Fruit fly (Drosophila melanogaster): ENCODE results near the gene CG17568.

CG17568 gene

DNA sequence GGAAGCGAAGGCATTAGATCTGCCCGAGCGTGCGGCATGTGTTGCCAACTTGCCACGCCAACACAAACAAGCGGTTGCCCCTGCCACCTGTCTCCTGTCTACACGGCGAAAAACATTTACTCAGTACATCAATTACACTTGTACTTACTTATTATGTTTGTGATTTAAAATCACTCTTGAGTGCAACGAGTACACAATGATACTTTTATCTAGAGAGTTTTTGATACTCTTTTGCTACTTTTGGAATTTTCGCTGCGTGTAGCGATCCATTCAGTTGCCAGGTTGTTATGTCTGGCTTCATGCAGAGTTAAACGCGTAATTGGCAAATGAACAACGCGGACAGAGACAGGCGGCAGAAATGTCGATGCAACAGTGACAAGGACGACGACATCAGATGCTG lies 12.2 kb upstream of the CG17568 start (continued):
- TF ChIP-seq CG11695 (GFP tag; IDR thresholded peaks at IDR 0.05) = 0 out of 3 replicates have a peak, but pooled peaks have one; percentile 22
- no peak for TF ChIP-seq Dbx (GFP tag; IDR thresholded peaks at IDR 0.05)
- no peak for TF ChIP-seq lbe (GFP tag; optimal IDR thresholded peaks at IDR 0.05)
- TF ChIP-seq Hey (tag; optimal IDR thresholded peaks at IDR 0.05) = no peak
- TF ChIP-seq ash1 (GFP tag; optimal IDR thresholded peaks at IDR 0.05) = no peak
- TF ChIP-seq MBD-R2 (GFP tag; IDR thresholded peaks at IDR 0.05) = no peak
- TF ChIP-seq CG5953 (GFP tag; IDR thresholded peaks at IDR 0.05) = no peak
- TF ChIP-seq HLHmδ (GFP tag; optimal IDR thresholded peaks at IDR 0.05) = no peak
- no peak for TF ChIP-seq CG10462 (GFP tag; optimal IDR thresholded peaks at IDR 0.05)
- TF ChIP-seq Adf1 (GFP tag; IDR thresholded peaks at IDR 0.05) = no peak
- no peak for TF ChIP-seq ro (GFP tag; IDR thresholded peaks at IDR 0.05)
- TF ChIP-seq CG8281 (tag; optimal IDR thresholded peaks at IDR 0.05) = no peak
- TF ChIP-seq scrt (GFP tag; optimal IDR thresholded peaks at IDR 0.05) = no peak
- TF ChIP-seq caup (GFP tag; optimal IDR thresholded peaks at IDR 0.05; ENCODE audit: severe bottlenecking) = no peak
- no peak for TF ChIP-seq CG10209 (GFP tag; optimal IDR thresholded peaks at IDR 0.05)
- TF ChIP-seq tll (GFP tag; optimal IDR thresholded peaks at IDR 0.05) = no peak
- TF ChIP-seq Hsf (GFP tag; optimal IDR thresholded peaks at IDR 0.05) = no peak
- no peak for TF ChIP-seq NfI (GFP tag; optimal IDR thresholded peaks at IDR 0.05)
- TF ChIP-seq CG7928 (GFP tag; optimal IDR thresholded peaks at IDR 0.05) = no peak
- no peak for TF ChIP-seq Poxn (GFP tag; IDR thresholded peaks at IDR 0.05)
- no peak for TF ChIP-seq br (optimal IDR thresholded peaks at IDR 0.05)
- TF ChIP-seq Ets65A (GFP tag) = no peak
- TF ChIP-seq CG8359 (GFP tag; optimal IDR thresholded peaks at IDR 0.05; ENCODE audit: borderline replicate concordance) = no peak
- TF ChIP-seq CG9876 (GFP tag; optimal IDR thresholded peaks at IDR 0.05) = no peak
- TF ChIP-seq oc (tag; optimal IDR thresholded peaks at IDR 0.05) = no peak
- TF ChIP-seq CG1603 (tag; optimal IDR thresholded peaks at IDR 0.05) = peak; percentile 34
- TF ChIP-seq Lhr (GFP tag; optimal IDR thresholded peaks at IDR 0.05) = no peak
- TF ChIP-seq ara (GFP tag; IDR thresholded peaks at IDR 0.05) = peak; percentile 60; the same call in 1 of the 2 replicates
- no peak for TF ChIP-seq CG1602 (GFP tag; optimal IDR thresholded peaks at IDR 0.05)
- no peak for TF ChIP-seq CG4854 (GFP tag; optimal IDR thresholded peaks at IDR 0.05)
- peak in 1 of 2 experiments; percentile 9 for TF ChIP-seq Pdp1 (GFP tag; optimal IDR thresholded peaks at IDR 0.05)
- TF ChIP-seq toy (GFP tag; IDR thresholded peaks at IDR 0.05) = no peak
- no peak for TF ChIP-seq CG10543 (GFP tag; optimal IDR thresholded peaks at IDR 0.05)
- TF ChIP-seq CG4730 (GFP tag; IDR thresholded peaks at IDR 0.05) = no peak
- no peak for TF ChIP-seq wor (GFP tag; IDR thresholded peaks at IDR 0.05)
- TF ChIP-seq vnd (GFP tag; IDR thresholded peaks at IDR 0.05; ENCODE audit: partially characterized antibody) = no peak
- TF ChIP-seq CG10274 (GFP tag; optimal IDR thresholded peaks at IDR 0.05) = no peak
- no peak for TF ChIP-seq Bteb2 (GFP tag; optimal IDR thresholded peaks at IDR 0.05)
- no peak for TF ChIP-seq CG13424 (tag; optimal IDR thresholded peaks at IDR 0.05)
- TF ChIP-seq C15 (GFP tag; IDR thresholded peaks at IDR 0.05) = no peak
- peak; percentile 69; the same call in 2 of the 3 replicates for TF ChIP-seq zfh1 (GFP tag; IDR thresholded peaks at IDR 0.05)
- TF ChIP-seq luna (GFP tag; optimal IDR thresholded peaks at IDR 0.05) = no peak
- no peak for TF ChIP-seq Taf1 (GFP tag; IDR thresholded peaks at IDR 0.05)
- no peak for TF ChIP-seq Myb (GFP tag; optimal IDR thresholded peaks at IDR 0.05)
- TF ChIP-seq CG7271 (tag; optimal IDR thresholded peaks at IDR 0.05) = no peak
- no peak for TF ChIP-seq gro (GFP tag; optimal IDR thresholded peaks at IDR 0.05)
- peak; percentile 20 for TF ChIP-seq CG4820 (GFP tag; optimal IDR thresholded peaks at IDR 0.05)
- TF ChIP-seq CG12391 (tag; optimal IDR thresholded peaks at IDR 0.05) = no peak
- no peak for TF ChIP-seq YL-1 (GFP tag; optimal IDR thresholded peaks at IDR 0.05)
- TF ChIP-seq Side (GFP tag; optimal IDR thresholded peaks at IDR 0.05) = no peak
- TF ChIP-seq CG1529 (GFP tag; optimal IDR thresholded peaks at IDR 0.05) = no peak
- TF ChIP-seq CG4404 (GFP tag; IDR thresholded peaks at IDR 0.05) = peak; percentile 51; the same call in 1 of the 2 replicates
